Worm (Caenorhabditis elegans) whole organism, dauer: ENCODE measurements around the gene M03A1.8.

Experiments used
- unc-62 ChIP-seq: sonication (generic microtip); optimal IDR thresholded peaks from 2 replicates; lab custom pipeline; 2017; ENCODE audit warnings: missing biosample characterization, missing genetic modification reagents, missing genetic modification characterization

M03A1.8 gene

DNA sequence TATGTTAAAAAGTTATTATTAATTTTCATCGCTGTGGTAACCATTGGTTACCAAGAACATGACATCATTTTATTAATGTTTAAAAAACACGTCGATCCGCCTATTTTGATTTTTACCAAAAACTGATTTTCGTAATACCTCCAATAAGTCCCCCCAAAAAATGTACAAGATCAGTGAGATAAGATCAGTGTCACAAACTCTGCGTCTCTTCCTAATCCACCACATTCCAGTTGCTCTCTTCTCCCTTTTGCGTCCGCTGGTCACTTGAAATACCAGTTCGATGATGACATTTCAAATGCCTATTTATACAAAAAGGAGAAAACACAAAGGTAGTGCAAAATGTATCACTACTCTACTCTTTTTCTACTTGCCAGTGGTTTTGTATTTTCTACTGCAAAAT is at the start of gene M03A1.8:
TSS of gene M03A1.8 (plus strand) at position 269 of the 400 bp plus-strand sequence.
- no peak for TF ChIP-seq unc-62 (GFP tag; lab: Kevin White, UChicago)

DNA sequence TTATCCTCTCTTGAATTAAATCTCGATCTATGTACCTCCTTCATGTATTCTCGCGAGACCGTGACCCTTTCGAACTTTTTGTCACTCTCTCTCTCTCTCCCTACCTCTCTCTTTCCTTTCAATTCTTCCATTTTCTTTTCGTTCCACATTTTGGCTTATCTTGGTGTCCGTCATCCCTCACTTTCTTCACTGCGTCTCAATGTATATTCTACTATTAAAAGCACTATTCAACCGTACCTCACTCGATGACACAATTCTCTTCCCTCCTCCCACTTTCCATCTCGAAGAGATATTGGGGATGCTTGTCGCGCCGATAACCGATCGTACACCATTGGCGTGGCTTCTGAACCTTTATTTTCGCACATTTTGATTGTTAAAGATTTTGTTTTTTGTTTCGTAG is 49.5 kb upstream of the M03A1.8 start:
- no peak for TF ChIP-seq unc-62 (GFP tag; lab: Kevin White, UChicago)

DNA sequence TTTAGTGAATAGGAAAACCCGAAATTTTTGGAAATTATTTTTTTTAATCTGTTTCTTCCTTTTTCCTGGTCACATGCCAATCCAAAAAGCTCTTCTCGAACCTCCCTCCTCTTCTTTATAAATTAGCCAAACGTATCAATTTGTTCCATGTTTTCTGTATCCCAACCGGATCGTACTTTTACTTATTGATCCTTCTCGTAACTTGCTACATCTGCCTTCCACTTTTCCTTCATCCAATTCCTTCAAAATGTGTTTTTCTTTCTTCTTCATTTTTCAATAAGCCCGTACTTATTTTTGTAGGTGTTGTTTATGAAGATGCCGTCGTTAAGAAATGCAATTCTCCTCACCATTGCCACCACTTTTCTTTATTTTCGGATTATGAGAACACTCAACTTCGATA is 48.2 kb upstream of the M03A1.8 start, which contains the start of gene cyp-23A1:
TSS of gene cyp-23A1 (plus strand) at position 301 of the 400 bp plus-strand sequence.
- TF ChIP-seq unc-62 (GFP tag; lab: Kevin White, UChicago), result no peak

ce11 chrII:4516291-4516690 is 43.8 kb upstream of the M03A1.8 start:
- no peak for TF ChIP-seq unc-62 (GFP tag; lab: Kevin White, UChicago)

- no peak for TF ChIP-seq unc-62 (GFP tag; lab: Kevin White, UChicago)
Measured at ce11 chrII:4517254-4517653, 42.9 kb upstream of the M03A1.8 start.

- no peak for TF ChIP-seq unc-62 (GFP tag; lab: Kevin White, UChicago)
Measured at ce11 chrII:4518300-4518907, 41.7 kb upstream of the M03A1.8 start, which contains the start of gene hlh-1. TSS of gene hlh-1 (plus strand) at chrII:4518574.

- no peak for TF ChIP-seq unc-62 (GFP tag; lab: Kevin White, UChicago)
Measured at ce11 chrII:4519976-4520594, 40.1 kb upstream of the M03A1.8 start.

DNA sequence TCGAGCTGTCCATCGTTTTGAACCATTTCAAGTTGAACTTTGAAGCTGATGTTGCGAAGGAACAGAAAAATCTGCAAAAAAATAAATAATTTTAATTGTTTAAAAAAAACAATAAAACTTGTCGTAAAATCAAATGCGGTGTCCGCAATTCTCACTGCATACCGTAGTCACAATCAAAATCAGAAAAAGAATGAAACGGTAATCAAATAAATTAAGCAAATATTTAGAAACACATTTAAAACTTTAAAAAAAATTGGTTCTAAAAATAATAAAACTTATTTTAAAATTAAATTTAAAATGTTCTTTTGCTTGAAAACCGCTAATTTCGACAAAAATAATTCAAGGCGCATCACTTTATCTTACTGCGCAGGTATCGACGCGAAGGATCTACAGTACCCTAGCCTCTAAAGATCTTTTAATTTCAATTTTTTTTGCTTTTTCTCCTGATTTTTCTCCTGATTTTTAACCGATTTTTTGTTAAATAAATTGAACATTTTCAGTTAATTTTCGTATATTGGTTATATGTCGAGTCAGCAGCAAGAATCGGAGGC is 36.9 kb upstream of the M03A1.8 start, which contains the start of the genes B0304.4 and B0304.2:
TSS of gene B0304.4 (minus strand) at position 101 of the 551 bp plus-strand sequence.
TSS of gene B0304.2 (plus strand) at position 501 of the 551 bp plus-strand sequence.
- TF ChIP-seq unc-62 (GFP tag; lab: Kevin White, UChicago), result no peak

DNA sequence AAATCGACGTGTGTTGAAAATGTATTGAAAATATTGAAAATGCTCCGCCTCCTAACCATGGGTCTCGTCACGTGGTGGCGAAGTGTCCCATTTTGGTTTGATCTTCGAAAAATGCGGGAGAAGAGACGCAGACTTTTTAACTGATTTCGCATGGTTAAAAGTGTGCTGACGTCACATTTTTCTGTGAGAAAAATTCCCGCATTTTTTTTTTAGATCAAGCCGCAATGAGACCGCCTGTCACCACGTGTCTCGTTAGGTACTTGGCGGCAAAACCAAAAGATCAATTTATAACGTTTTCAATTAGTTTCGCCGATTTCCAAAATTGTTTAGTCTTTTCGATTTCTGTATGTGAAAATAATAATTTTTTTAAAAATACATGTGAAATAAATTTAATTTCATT is 35.0 kb upstream of the M03A1.8 start:
- no peak for TF ChIP-seq unc-62 (GFP tag; lab: Kevin White, UChicago)

DNA sequence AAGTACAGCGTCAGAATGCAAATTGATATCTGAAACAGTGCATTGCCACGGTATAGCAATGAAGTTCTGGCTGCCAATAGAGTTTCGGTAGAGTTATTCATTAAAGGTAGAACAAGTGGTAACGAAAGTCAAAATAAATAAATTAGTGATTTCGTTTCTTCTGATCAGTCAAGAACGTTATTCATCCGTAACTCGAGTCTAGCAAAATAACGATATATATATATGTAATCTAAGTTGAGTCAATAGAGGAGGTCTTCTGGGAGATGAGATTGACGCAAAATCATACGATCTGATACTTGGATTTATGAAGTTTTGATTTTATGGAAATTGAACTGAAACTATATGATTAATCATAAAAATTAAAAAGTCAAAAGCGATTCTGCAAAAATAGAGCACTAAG is 32.3 kb upstream of the M03A1.8 start, which contains the start of gene sra-35:
TSS of gene sra-35 (minus strand) at position 101 of the 400 bp plus-strand sequence.
- TF ChIP-seq unc-62 (GFP tag; lab: Kevin White, UChicago), result no peak

DNA sequence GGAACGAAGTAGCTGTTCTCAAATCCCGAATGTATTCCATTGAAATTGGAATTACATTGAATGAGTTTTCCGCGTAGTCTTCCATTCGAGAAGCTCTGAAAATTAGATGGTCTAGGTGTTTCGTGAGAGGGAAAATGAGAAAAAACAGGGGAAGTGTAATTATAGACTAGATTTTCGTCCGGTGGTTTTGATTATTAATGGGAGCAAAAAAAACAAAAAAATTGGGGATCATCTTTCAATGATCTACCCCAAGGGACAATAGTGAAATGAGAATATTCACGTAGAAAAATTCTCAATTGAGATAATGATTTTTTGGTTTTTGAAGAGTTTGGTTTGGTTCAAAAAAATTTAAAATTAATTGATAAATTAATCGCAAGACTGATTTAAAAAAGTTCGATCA is 28.3 kb upstream of the M03A1.8 start, which contains the start of gene sra-32:
TSS of gene sra-32 (minus strand) at position 101 of the 400 bp plus-strand sequence.
- no peak for TF ChIP-seq unc-62 (GFP tag; lab: Kevin White, UChicago)

- TF ChIP-seq unc-62 (GFP tag; lab: Kevin White, UChicago), result no peak
Measured at ce11 chrII:4537141-4537540, 23.0 kb upstream of the M03A1.8 start, which contains the start of gene sra-33. TSS of gene sra-33 (minus strand) at chrII:4537241.

- TF ChIP-seq unc-62 (GFP tag; lab: Kevin White, UChicago), result no peak
Measured at ce11 chrII:4540631-4541030, 19.5 kb upstream of the M03A1.8 start, which contains the start of gene sra-36. TSS of gene sra-36 (minus strand) at chrII:4540731.

- TF ChIP-seq unc-62 (GFP tag; lab: Kevin White, UChicago), result no peak
Measured at ce11 chrII:4543568-4543967, 16.6 kb upstream of the M03A1.8 start, which contains the start of gene sra-34. TSS of gene sra-34 (minus strand) at chrII:4543668.

- no peak for TF ChIP-seq unc-62 (GFP tag; lab: Kevin White, UChicago)
Measured at ce11 chrII:4548408-4548807, 11.7 kb upstream of the M03A1.8 start.

ce11 chrII:4549983-4550572 is 10.1 kb upstream of the M03A1.8 start:
- TF ChIP-seq unc-62 (GFP tag; lab: Kevin White, UChicago), result no peak
